Worm (Caenorhabditis elegans) whole organism, L1 larva: Measurements from ENCODE around the gene rabn-5.

ENCODE experiments used
- C16A3.4 ChIP-seq: fragments of 150-350 bp; optimal IDR thresholded peaks from 2 replicates; lab custom pipeline; 2014; ENCODE audit warnings: missing biosample characterization, missing genetic modification characterization
- C34B4.2 ChIP-seq: sonication (generic microtip); optimal IDR thresholded peaks from 2 replicates; lab custom pipeline; 2017; ENCODE audit warnings: mild to moderate bottlenecking, missing genetic modification characterization, missing compliant biosample characterization
- F16B12.6 ChIP-seq: fragments of 150-350 bp; optimal IDR thresholded peaks from 2 replicates; lab custom pipeline; 2014; ENCODE audit warnings: missing biosample characterization, missing genetic modification characterization
- Y116A8C.19 ChIP-seq: sonication (generic microtip); optimal IDR thresholded peaks from 2 replicates; lab custom pipeline; 2016; ENCODE audit warnings: missing compliant biosample characterization, missing genetic modification characterization, borderline replicate concordance
- blmp-1 ChIP-seq: fragments of 150-350 bp; optimal IDR thresholded peaks from 2 replicates; lab custom pipeline; 2014; ENCODE audit warnings: missing biosample characterization, missing genetic modification characterization
- ceh-63 ChIP-seq: fragments of 200-800 bp; sonication (Bioruptor generic); optimal IDR thresholded peaks from 2 replicates; lab custom pipeline; 2018; ENCODE audit warnings: mild to moderate bottlenecking, missing genetic modification characterization, missing compliant biosample characterization
- dpl-1 ChIP-seq, 3 experiments: fragments of 150-350 bp in 2 of 3; sonication (generic microtip) in 1 of 3; optimal IDR thresholded peaks; 2 replicates each; lab custom pipeline; 2014 to 2017; ENCODE audit warnings: missing biosample characterization in 3 of 3, missing genetic modification characterization in 3 of 3, missing genetic modification reagents in 3 of 3
- dsc-1 ChIP-seq: sonication (generic microtip); optimal IDR thresholded peaks from 2 replicates; lab custom pipeline; 2016; ENCODE audit warnings: mild to moderate bottlenecking, missing genetic modification characterization, missing compliant biosample characterization
- efl-1 ChIP-seq, 4 experiments: fragments of 150-350 bp; optimal IDR thresholded peaks in 3 of 4; peaks in 1 of 4; 1 replicate in 1 of 4; 2 replicates in 3 of 4; lab custom pipeline; 2014; ENCODE audit warnings: missing biosample characterization in 2 of 4, missing genetic modification characterization in 2 of 4, missing genetic modification reagents in 2 of 4
- efl-3 ChIP-seq: fragments of 200-800 bp; sonication (Bioruptor generic); optimal IDR thresholded peaks from 2 replicates; lab custom pipeline; 2018; ENCODE audit warnings: mild to moderate bottlenecking, missing genetic modification characterization, missing compliant biosample characterization
- fos-1 ChIP-seq: fragments of 150-350 bp; optimal IDR thresholded peaks from 2 replicates; lab custom pipeline; 2014; ENCODE audit warnings: missing biosample characterization, missing genetic modification characterization
- hlh-17 ChIP-seq: fragments of 200-800 bp; sonication (Bioruptor generic); optimal IDR thresholded peaks from 2 replicates; lab custom pipeline; 2018; ENCODE audit warnings: missing genetic modification characterization, mild to moderate bottlenecking, missing compliant biosample characterization, moderate library complexity, borderline replicate concordance
- hlh-4 ChIP-seq: sonication (generic microtip); optimal IDR thresholded peaks from 2 replicates; lab custom pipeline; 2016; ENCODE audit warnings: mild to moderate bottlenecking, missing genetic modification characterization, missing compliant biosample characterization
- irx-1 ChIP-seq: sonication (generic microtip); optimal IDR thresholded peaks from 2 replicates; lab custom pipeline; 2016; ENCODE audit warnings: missing genetic modification characterization, missing compliant biosample characterization
- lin-14 ChIP-seq: fragments of 200-800 bp; sonication (Bioruptor generic); optimal IDR thresholded peaks from 2 replicates; lab custom pipeline; 2018; ENCODE audit warnings: mild to moderate bottlenecking, missing genetic modification characterization, moderate library complexity, missing compliant biosample characterization
- lin-35 ChIP-seq, 2 experiments: fragments of 150-350 bp; optimal IDR thresholded peaks; 2 replicates each; lab custom pipeline; 2014; ENCODE audit warnings: missing biosample characterization in 2 of 2, missing genetic modification characterization in 2 of 2, missing genetic modification reagents in 2 of 2
- lsy-2 ChIP-seq, 2 experiments: fragments of 150-350 bp; optimal IDR thresholded peaks; 2 replicates each; lab custom pipeline; 2014; ENCODE audit warnings: missing biosample characterization in 2 of 2, missing genetic modification characterization in 2 of 2
- mdl-1 ChIP-seq, 2 experiments: fragments of 150-350 bp; optimal IDR thresholded peaks; 2 replicates each; lab custom pipeline; 2014 to 2017; ENCODE audit warnings: missing biosample characterization in 2 of 2, missing genetic modification characterization in 2 of 2, inconsistent platforms in 1 of 2
- mef-2 ChIP-seq: fragments of 150-350 bp; optimal IDR thresholded peaks from 2 replicates; lab custom pipeline; 2014; ENCODE audit warnings: missing biosample characterization, missing genetic modification characterization
- nhr-11 ChIP-seq: fragments of 150-350 bp; optimal IDR thresholded peaks from 2 replicates; lab custom pipeline; 2014; ENCODE audit warnings: missing biosample characterization, missing genetic modification characterization
- nhr-237 ChIP-seq: fragments of 150-350 bp; optimal IDR thresholded peaks from 2 replicates; lab custom pipeline; 2014; ENCODE audit warnings: missing biosample characterization, missing genetic modification characterization
- nhr-47 ChIP-seq: sonication (generic microtip); optimal IDR thresholded peaks from 2 replicates; lab custom pipeline; 2016; ENCODE audit warnings: mild to moderate bottlenecking, missing genetic modification characterization, moderate library complexity, missing compliant biosample characterization
- nhr-71 ChIP-seq: sonication (generic microtip); optimal IDR thresholded peaks from 2 replicates; lab custom pipeline; 2016; ENCODE audit warnings: mild to moderate bottlenecking, missing genetic modification characterization, moderate library complexity, missing compliant biosample characterization
- nhr-76 ChIP-seq: sonication (generic microtip); optimal IDR thresholded peaks from 2 replicates; lab custom pipeline; 2017; ENCODE audit warnings: missing biosample characterization, missing genetic modification characterization
- nhr-84 ChIP-seq: sonication (generic microtip); optimal IDR thresholded peaks from 2 replicates; lab custom pipeline; 2017; ENCODE audit warnings: missing biosample characterization, missing genetic modification characterization
- nhr-85 ChIP-seq: sonication (generic microtip); peaks from one replicate; lab custom pipeline; 2016; ENCODE audit warnings: missing genetic modification characterization, inconsistent platforms, missing compliant biosample characterization
- rnt-1 ChIP-seq: sonication (generic microtip); optimal IDR thresholded peaks from 2 replicates; lab custom pipeline; 2016; ENCODE audit warnings: mild to moderate bottlenecking, missing genetic modification characterization, moderate library complexity, missing compliant biosample characterization
- skn-1 ChIP-seq: fragments of 150-350 bp; optimal IDR thresholded peaks from 2 replicates; lab custom pipeline; 2014; ENCODE audit warnings: missing biosample characterization, missing genetic modification characterization
- snu-23 ChIP-seq: sonication (generic microtip); optimal IDR thresholded peaks from 2 replicates; lab custom pipeline; 2016; ENCODE audit warnings: missing genetic modification characterization, missing compliant biosample characterization
- tbx-2 ChIP-seq: sonication (generic microtip); optimal IDR thresholded peaks from 2 replicates; lab custom pipeline; 2016; ENCODE audit warnings: missing genetic modification characterization, missing compliant biosample characterization
- unc-130 ChIP-seq: fragments of 150-350 bp; optimal IDR thresholded peaks from 2 replicates; lab custom pipeline; 2017; ENCODE audit warnings: missing biosample characterization, missing genetic modification characterization, inconsistent platforms
- unc-30 ChIP-seq: sonication (generic microtip); optimal IDR thresholded peaks from 2 replicates; lab custom pipeline; 2017; ENCODE audit warnings: missing biosample characterization, missing genetic modification characterization
- ztf-4 ChIP-seq: fragments of 150-350 bp; optimal IDR thresholded peaks from 2 replicates; lab custom pipeline; 2014; ENCODE audit warnings: missing biosample characterization, missing genetic modification characterization

The rabn-5 gene

DNA sequence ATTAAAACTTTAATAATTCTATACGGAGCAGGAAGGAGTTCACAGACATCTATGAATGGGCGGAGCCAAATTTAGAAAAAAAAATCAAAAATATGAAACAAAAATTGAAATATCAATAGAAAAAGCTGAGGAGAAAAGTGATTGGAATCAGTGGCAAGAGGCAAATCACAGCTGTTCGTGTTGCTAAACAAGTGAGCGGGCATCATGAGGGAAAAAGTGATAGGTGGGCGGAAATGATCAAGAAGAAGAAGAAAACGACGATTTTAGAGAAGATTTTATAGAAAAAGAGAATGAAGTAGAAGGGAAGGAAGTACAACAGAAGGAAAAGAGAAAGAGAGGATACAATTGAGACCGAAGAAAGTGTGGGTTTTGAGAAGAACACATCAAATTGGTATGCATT, 34.3 kb downstream of the rabn-5 start:
- TF ChIP-seq C34B4.2 (tag; lab: Kevin White, UChicago) = no peak
- TF ChIP-seq Y116A8C.19 = no peak
- TF ChIP-seq ceh-63 (GFP tag; lab: Kevin White, UChicago) = no peak
- TF ChIP-seq blmp-1 (tag; lab: Kevin White, UChicago) = peak; percentile 64
- TF ChIP-seq ztf-4 (tag; lab: Kevin White, UChicago) = no peak
- TF ChIP-seq efl-3 (GFP tag; lab: Kevin White, UChicago) = no peak
- no peak for TF ChIP-seq hlh-4
- TF ChIP-seq snu-23 (GFP tag; lab: Kevin White, UChicago) = peak; percentile 18
- TF ChIP-seq lin-14 = peak; percentile 74
- TF ChIP-seq hlh-17 (GFP tag; lab: Kevin White, UChicago) = no peak
- peak in 1 of 2 experiments; percentile 2 for TF ChIP-seq efl-1 (optimal IDR thresholded peaks at IDR 0.05; lab: Kevin White, UChicago)
- no peak for TF ChIP-seq efl-1 (GFP tag; optimal IDR thresholded peaks at IDR 0.05 in 1 of 2; lab: Kevin White, UChicago)
- TF ChIP-seq irx-1 (tag; lab: Kevin White, UChicago) = no peak
- peak; percentile 37 for TF ChIP-seq rnt-1 (tag; lab: Kevin White, UChicago)
- TF ChIP-seq lsy-2 (tag; optimal IDR thresholded peaks at IDR 0.05; lab: Kevin White, UChicago) = peak in 1 of 2 experiments; percentile 7
- peak; percentile 30 for TF ChIP-seq nhr-71 (tag; lab: Kevin White, UChicago)
- no peak for TF ChIP-seq C16A3.4
- no peak for TF ChIP-seq dsc-1 (tag; lab: Kevin White, UChicago)
- TF ChIP-seq mdl-1 (tag; optimal IDR thresholded peaks at IDR 0.05; lab: Kevin White, UChicago) = no peak
- TF ChIP-seq unc-130 = peak; percentile 27

DNA sequence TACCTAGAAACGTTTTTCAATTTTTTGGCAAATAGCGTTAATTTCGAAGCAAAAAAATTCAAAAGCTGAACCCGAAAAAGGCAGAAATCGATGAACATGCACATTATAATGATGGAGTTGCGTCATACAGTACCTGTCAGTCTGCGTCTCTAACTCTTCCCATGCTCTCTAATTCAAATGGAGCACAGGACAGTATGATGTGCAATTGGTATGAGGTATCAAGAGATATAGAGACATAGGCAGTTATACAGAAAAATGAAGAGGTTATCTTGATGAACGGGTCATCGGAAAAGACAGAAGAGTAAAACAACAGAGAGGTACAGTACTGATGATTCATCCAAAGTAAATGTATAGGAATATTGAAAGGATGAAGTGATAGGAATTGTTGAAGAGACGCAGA, 36.4 kb downstream of the rabn-5 start:
- TF ChIP-seq unc-130 (no peak), efl-1 (optimal IDR thresholded peaks at IDR 0.05; lab: Kevin White, UChicago) (no peak), efl-1 (GFP tag; optimal IDR thresholded peaks at IDR 0.05 in 1 of 2; lab: Kevin White, UChicago) (peak in 1 of 2 experiments; percentile 87)

DNA sequence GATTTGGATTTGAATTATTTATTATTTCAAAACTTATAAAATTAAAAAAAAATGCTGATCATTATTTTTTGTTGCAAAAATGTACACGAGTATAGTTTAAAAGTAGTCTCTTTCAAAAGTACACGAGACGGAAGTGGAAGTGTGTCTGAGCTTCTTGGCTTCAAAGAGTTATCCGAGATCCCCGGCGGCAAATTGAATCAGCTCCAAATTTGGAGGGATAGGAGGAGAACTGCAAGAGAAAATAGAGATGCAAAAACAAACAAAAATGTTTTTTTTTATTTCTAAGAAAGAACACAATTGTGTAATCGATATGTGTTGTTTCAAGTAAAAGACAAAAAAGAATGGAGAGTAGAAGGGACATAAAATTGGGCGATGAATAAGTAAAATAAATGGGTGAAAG, 38.2 kb downstream of the rabn-5 start:
- TF ChIP-seq snu-23 (GFP tag; lab: Kevin White, UChicago) (no peak), lin-14 (peak; percentile 54)

DNA sequence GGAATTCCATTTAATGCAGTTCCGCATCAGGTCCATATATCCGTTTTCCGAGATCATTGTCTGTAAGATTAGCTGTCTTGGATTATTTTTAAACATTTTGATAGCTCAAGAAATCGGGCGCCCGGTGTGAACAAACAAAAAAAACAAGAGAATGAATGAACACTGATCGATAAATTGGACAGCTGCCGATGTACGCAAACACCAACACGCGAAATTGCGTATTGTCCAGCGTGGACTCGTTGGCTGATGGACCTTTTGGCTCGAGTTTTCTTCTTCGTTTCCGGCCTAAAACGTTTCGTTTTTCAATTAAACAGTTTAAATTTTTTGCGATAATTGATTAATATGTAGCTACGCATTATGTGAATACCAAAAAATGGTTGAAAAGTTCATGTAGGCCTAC, 41.7 kb downstream of the rabn-5 start, which contains the start of gene dpff-1:
dpff-1 (minus strand) TSS at position 288 of the 400 bp plus-strand sequence.
- TF ChIP-seq blmp-1 (tag; lab: Kevin White, UChicago) (no peak), nhr-71 (tag; lab: Kevin White, UChicago) (peak; percentile 38), unc-30 (tag; lab: Kevin White, UChicago) (no peak), nhr-11 (tag; lab: Kevin White, UChicago) (no peak), lsy-2 (tag; optimal IDR thresholded peaks at IDR 0.05; lab: Kevin White, UChicago) (peak; percentile 22 to 42), rnt-1 (tag; lab: Kevin White, UChicago) (peak; percentile 50), dpl-1 (GFP tag; optimal IDR thresholded peaks at IDR 0.05; lab: Kevin White, UChicago) (peak; percentile 25 to 52 (median 37)), lin-35 (GFP tag; optimal IDR thresholded peaks at IDR 0.05; lab: Kevin White, UChicago) (peak; percentile 36 to 54), lin-14 (peak; percentile 43), nhr-237 (tag; lab: Kevin White, UChicago) (no peak), skn-1 (tag; lab: Kevin White, UChicago) (no peak), mef-2 (tag; lab: Kevin White, UChicago) (no peak), snu-23 (GFP tag; lab: Kevin White, UChicago) (peak; percentile 35), nhr-47 (tag; lab: Kevin White, UChicago) (peak; percentile 7), nhr-84 (tag; lab: Kevin White, UChicago) (no peak), efl-1 (optimal IDR thresholded peaks at IDR 0.05; lab: Kevin White, UChicago) (peak; percentile 42 to 47), efl-1 (GFP tag; optimal IDR thresholded peaks at IDR 0.05 in 1 of 2; lab: Kevin White, UChicago) (peak; percentile 31 to 93), F16B12.6 (tag; lab: Kevin White, UChicago) (peak; percentile 89), unc-130 (peak; percentile 11), nhr-76 (tag; lab: Kevin White, UChicago) (no peak)

DNA sequence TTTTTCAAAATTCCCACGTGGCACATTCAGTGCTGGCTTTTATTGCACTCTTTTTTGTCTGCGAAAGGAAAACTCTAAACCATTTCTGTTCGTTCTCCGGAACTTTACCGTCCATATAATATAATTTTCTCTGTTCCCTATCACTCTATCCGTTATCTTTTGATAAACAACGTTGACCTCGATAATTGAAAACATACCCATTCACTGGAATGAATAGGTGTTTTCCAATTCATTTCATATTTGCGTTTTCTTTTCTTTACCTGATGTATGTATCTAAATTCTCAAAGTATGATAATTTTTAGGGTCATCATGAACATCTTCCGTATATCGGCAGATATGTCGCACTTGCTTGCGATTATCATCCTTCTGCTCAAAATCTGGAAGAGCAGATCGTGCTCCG, 42.4 kb downstream of the rabn-5 start, which contains the start of gene erd-2.2:
erd-2.2 (plus strand) TSS at position 301 of the 400 bp plus-strand sequence.
- TF ChIP-seq blmp-1 (tag; lab: Kevin White, UChicago) (peak; percentile 30), nhr-85 (tag; lab: Kevin White, UChicago) (peak; percentile 43), tbx-2 (tag; lab: Kevin White, UChicago) (no peak), efl-1 (optimal IDR thresholded peaks at IDR 0.05; lab: Kevin White, UChicago) (no peak), efl-1 (GFP tag; optimal IDR thresholded peaks at IDR 0.05 in 1 of 2; lab: Kevin White, UChicago) (peak in 1 of 2 experiments; percentile 31), fos-1 (tag; lab: Kevin White, UChicago) (no peak)
- TF ChIP-seq, all 84 proteins: peak for 3
